Worm (Caenorhabditis elegans): Measurements from ENCODE around the gene acs-2.

The acs-2 gene

ce11 chrV:15568381-15568780 lies 1.2 kb downstream of the acs-2 start:
- TF ChIP-seq ceh-28 (tag; optimal IDR thresholded peaks at IDR 0.05) (no peak), lin-39 (tag; optimal IDR thresholded peaks at IDR 0.05) (peak; percentile 7), skn-1 (tag; optimal IDR thresholded peaks at IDR 0.05) (no peak), hmg-11 (tag; optimal IDR thresholded peaks at IDR 0.05) (no peak), nhr-67 (tag; optimal IDR thresholded peaks at IDR 0.05) (no peak), ceh-9 (tag; optimal IDR thresholded peaks at IDR 0.05) (no peak), nhr-12 (tag; optimal IDR thresholded peaks at IDR 0.05) (no peak), nhr-28 (tag; optimal IDR thresholded peaks at IDR 0.05) (no peak), ama-1 (optimal IDR thresholded peaks at IDR 0.05) (peak; percentile 93), nhr-25 (tag; optimal IDR thresholded peaks at IDR 0.05) (no peak), zag-1 (tag; optimal IDR thresholded peaks at IDR 0.05) (no peak)

- TF ChIP-seq elt-2 (tag; optimal IDR thresholded peaks at IDR 0.05), result peak; percentile 27
- TF ChIP-seq nhr-11 (tag; optimal IDR thresholded peaks at IDR 0.05), result peak; percentile 16
- TF ChIP-seq lin-39 (tag; optimal IDR thresholded peaks at IDR 0.05), result peak; percentile 7
- peak; percentile 74 for TF ChIP-seq pqm-1 (tag; optimal IDR thresholded peaks at IDR 0.05)
- TF ChIP-seq jun-1 (tag; optimal IDR thresholded peaks at IDR 0.05), result peak; percentile 8
- TF ChIP-seq egl-5 (tag; optimal IDR thresholded peaks at IDR 0.05), result peak; percentile 24
- TF ChIP-seq R02D3.7 (tag; optimal IDR thresholded peaks at IDR 0.05), result peak; percentile 91
- TF ChIP-seq ceh-82 (tag; optimal IDR thresholded peaks at IDR 0.05), result no peak
- TF ChIP-seq skn-1 (tag; optimal IDR thresholded peaks at IDR 0.05), result no peak
- TF ChIP-seq nfya-1 (tag; optimal IDR thresholded peaks at IDR 0.05; ENCODE audit: insufficient read depth), result peak; percentile 74
- peak; percentile 57 for TF ChIP-seq lin-15B (tag; optimal IDR thresholded peaks at IDR 0.05)
- TF ChIP-seq nhr-23 (tag; optimal IDR thresholded peaks at IDR 0.05), result peak; percentile 60
- no peak for TF ChIP-seq zag-1 (tag; optimal IDR thresholded peaks at IDR 0.05)
- TF ChIP-seq egl-27 (tag; optimal IDR thresholded peaks at IDR 0.05), result no peak
- peak; percentile 81 for TF ChIP-seq pha-4 (tag; optimal IDR thresholded peaks at IDR 0.05)
- peak; percentile 92 for TF ChIP-seq ama-1 (optimal IDR thresholded peaks at IDR 0.05)
- TF ChIP-seq nhr-77 (tag; optimal IDR thresholded peaks at IDR 0.05), result no peak
- TF ChIP-seq hmg-11 (tag; optimal IDR thresholded peaks at IDR 0.05), result peak; percentile 31
- TF ChIP-seq ceh-16 (tag; optimal IDR thresholded peaks at IDR 0.05), result no peak
- no peak for TF ChIP-seq sea-2 (GFP tag; optimal IDR thresholded peaks at IDR 0.05)
Observed at ce11 chrV:15569702-15570430, 2.7 kb downstream of the acs-2 start, which contains the start of gene lsm-5. lsm-5 (plus strand) TSS chrV:15570380.

ce11 chrV:15571006-15571526 lies 3.9 kb downstream of the acs-2 start, which contains the start of gene fbxa-95:
fbxa-95 (plus strand) TSS chrV:15571476.
- no peak for TF ChIP-seq R02D3.7 (tag; optimal IDR thresholded peaks at IDR 0.05)
- no peak for TF ChIP-seq tbx-2 (tag; optimal IDR thresholded peaks at IDR 0.05)
- TF ChIP-seq nfya-1 (tag; optimal IDR thresholded peaks at IDR 0.05; ENCODE audit: insufficient read depth), result peak; percentile 9
- no peak for TF ChIP-seq skn-1 (tag; optimal IDR thresholded peaks at IDR 0.05)
- TF ChIP-seq nhr-28 (tag; optimal IDR thresholded peaks at IDR 0.05), result no peak

ce11 chrV:15572613-15573012 lies 5.4 kb downstream of the acs-2 start, which contains the start of gene fbxa-94:
fbxa-94 (plus strand) TSS chrV:15572913.
- no peak for TF ChIP-seq mml-1 (tag; optimal IDR thresholded peaks at IDR 0.05)
- TF ChIP-seq nfya-1 (tag; optimal IDR thresholded peaks at IDR 0.05; ENCODE audit: insufficient read depth), result peak; percentile 42

DNA sequence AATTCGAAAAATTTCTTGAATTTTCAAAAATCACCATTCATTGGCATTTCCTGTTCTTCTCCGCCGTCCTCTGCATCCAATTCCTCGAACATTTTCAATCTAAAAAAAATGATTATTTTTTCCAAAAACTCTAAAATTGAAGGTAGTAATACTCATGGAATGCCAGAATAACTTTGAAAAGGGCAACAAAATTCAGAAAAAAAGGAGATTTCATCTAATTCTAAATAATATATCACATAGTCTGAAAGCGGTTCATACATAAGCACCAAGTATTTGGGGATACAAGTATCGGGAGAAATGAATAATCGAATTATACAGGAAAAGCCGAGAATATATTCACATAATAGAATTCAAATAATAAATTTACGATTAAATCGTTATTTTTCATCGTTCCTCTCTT lies 8.1 kb downstream of the acs-2 start, which contains the start of gene mdt-28:
TSS of gene mdt-28 (minus strand) at position 101 of the 400 bp plus-strand sequence.
- TF ChIP-seq aly-2 (tag; optimal IDR thresholded peaks at IDR 0.05) (no peak), zag-1 (tag; optimal IDR thresholded peaks at IDR 0.05) (no peak), lsy-12 (tag; optimal IDR thresholded peaks at IDR 0.05) (no peak), elt-1 (tag; optimal IDR thresholded peaks at IDR 0.05) (no peak), nhr-11 (tag; optimal IDR thresholded peaks at IDR 0.05) (no peak), hmg-11 (tag; optimal IDR thresholded peaks at IDR 0.05) (no peak), lin-39 (tag; optimal IDR thresholded peaks at IDR 0.05) (no peak), skn-1 (tag; optimal IDR thresholded peaks at IDR 0.05) (no peak), eor-1 (tag; optimal IDR thresholded peaks at IDR 0.05) (no peak), nhr-12 (tag; optimal IDR thresholded peaks at IDR 0.05) (no peak), mdl-1 (tag; optimal IDR thresholded peaks at IDR 0.05) (no peak)
